Worm (Caenorhabditis elegans) whole organism, L2 larva: Measurements from ENCODE around the gene clec-264.

ENCODE experiments used
- ama-1 ChIP-seq: fragments of 150-350 bp; optimal IDR thresholded peaks from 2 replicates; lab custom pipeline; 2018; ENCODE audit warnings: inconsistent platforms
- lin-13 ChIP-seq: fragments of 150-350 bp; optimal IDR thresholded peaks from 2 replicates; lab custom pipeline; 2014; ENCODE audit warnings: missing biosample characterization, missing genetic modification reagents, missing genetic modification characterization
- mbf-1 ChIP-seq: sonication (generic microtip); optimal IDR thresholded peaks from 2 replicates; lab custom pipeline; 2017; ENCODE audit warnings: missing biosample characterization, missing genetic modification characterization
- mdl-1 ChIP-seq, 2 experiments: fragments of 150-350 bp in 1 of 2; sonication (generic microtip) in 1 of 2; optimal IDR thresholded peaks; 2 replicates each; lab custom pipeline; 2017; ENCODE audit warnings: missing biosample characterization in 2 of 2, missing genetic modification characterization in 2 of 2
- nhr-11 ChIP-seq: fragments of 150-350 bp; optimal IDR thresholded peaks from 2 replicates; lab custom pipeline; 2014; ENCODE audit warnings: missing biosample characterization, missing genetic modification characterization
- nhr-129 ChIP-seq: fragments of 150-350 bp; optimal IDR thresholded peaks from 2 replicates; lab custom pipeline; 2014; ENCODE audit warnings: missing biosample characterization, missing genetic modification characterization
- nhr-23 ChIP-seq: fragments of 150-350 bp; optimal IDR thresholded peaks from 2 replicates; lab custom pipeline; 2014; ENCODE audit warnings: missing biosample characterization, missing genetic modification reagents, missing genetic modification characterization
- nhr-6 ChIP-seq: fragments of 150-350 bp; optimal IDR thresholded peaks from 2 replicates; lab custom pipeline; 2014; ENCODE audit warnings: missing biosample characterization, missing genetic modification characterization
- skn-1 ChIP-seq: sonication (generic microtip); optimal IDR thresholded peaks from 2 replicates; lab custom pipeline; 2017; ENCODE audit warnings: missing biosample characterization, missing genetic modification characterization
- unc-62 ChIP-seq: fragments of 150-350 bp; optimal IDR thresholded peaks from 2 replicates; lab custom pipeline; 2014; ENCODE audit warnings: missing biosample characterization, missing genetic modification reagents, missing genetic modification characterization
- zag-1 ChIP-seq: fragments of 150-350 bp; optimal IDR thresholded peaks from 2 replicates; lab custom pipeline; 2014; ENCODE audit warnings: missing biosample characterization, missing genetic modification characterization
- ztf-11 ChIP-seq: sonication (generic microtip); optimal IDR thresholded peaks from 2 replicates; lab custom pipeline; 2017; ENCODE audit warnings: missing biosample characterization, missing genetic modification characterization

ce11 chrV:20829511-20829910 lies 21.0 kb downstream of the clec-264 start, which contains the start of gene num-1:
- TF ChIP-seq zag-1 (tag; lab: Kevin White, UChicago) (no peak), nhr-11 (no peak), skn-1 (tag; lab: Kevin White, UChicago) (no peak), nhr-129 (tag; lab: Kevin White, UChicago) (no peak), mbf-1 (tag; lab: Kevin White, UChicago) (no peak), ama-1 (lab: Kevin White, UChicago) (no peak), unc-62 (GFP tag; lab: Kevin White, UChicago) (no peak), nhr-6 (tag; lab: Kevin White, UChicago) (no peak), lin-13 (GFP tag; lab: Kevin White, UChicago) (no peak), ztf-11 (tag; lab: Kevin White, UChicago) (no peak), mdl-1 (tag; optimal IDR thresholded peaks at IDR 0.05; lab: Kevin White, UChicago) (no peak), nhr-23 (tag; lab: Kevin White, UChicago) (no peak)
